Fruit fly (Drosophila melanogaster) whole organism, embryonic: Measurements from ENCODE around the gene RpS26.

Experiments used
- Abd-B ChIP-seq: fragments of 200-800 bp; sonication (Bioruptor generic); optimal IDR thresholded peaks from 2 replicates; lab custom pipeline; 2018; ENCODE audit warnings: missing biosample characterization, mild to moderate bottlenecking, missing genetic modification characterization, moderate library complexity
- Antp ChIP-seq: fragments of 200-800 bp; sonication (Bioruptor generic); optimal IDR thresholded peaks from 3 replicates; lab custom pipeline; 2016; ENCODE audit warnings: missing biosample characterization, missing genetic modification characterization
- CG11696 ChIP-seq: fragments of 200-800 bp; sonication (Bioruptor generic); IDR thresholded peaks from 2 replicates; pipeline ENCODE4 v1.3.6; 2022; ENCODE audit warnings: missing biosample characterization, missing genetic modification characterization
- CG12071 ChIP-seq: fragments of 200-800 bp; sonication (Bioruptor generic); optimal IDR thresholded peaks from 3 replicates; lab custom pipeline; 2018; ENCODE audit warnings: missing biosample characterization, mild to moderate bottlenecking, missing genetic modification characterization
- CG12299 ChIP-seq: fragments of 200-800 bp; sonication (Bioruptor generic); optimal IDR thresholded peaks from 2 replicates; lab custom pipeline; 2018; ENCODE audit warnings: missing biosample characterization, mild to moderate bottlenecking, missing genetic modification characterization
- CG14860 ChIP-seq: fragments of 200-800 bp; sonication (Bioruptor generic); IDR thresholded peaks from 3 replicates; pipeline ENCODE4 v1.3.6; 2022; ENCODE audit warnings: missing biosample characterization, missing genetic modification characterization; ENCODE audit not compliant: partially characterized antibody
- CG1529 ChIP-seq: fragments of 200-800 bp; sonication (Bioruptor generic); optimal IDR thresholded peaks from 3 replicates; lab custom pipeline; 2018; ENCODE audit warnings: missing biosample characterization, missing genetic modification characterization
- CG17568 ChIP-seq: fragments of 200-800 bp; sonication (Bioruptor generic); optimal IDR thresholded peaks from 2 replicates; lab custom pipeline; 2018; ENCODE audit warnings: missing biosample characterization, mild to moderate bottlenecking, missing genetic modification characterization, moderate library complexity
- CG17802 ChIP-seq: fragments of 200-800 bp; sonication (Bioruptor generic); optimal IDR thresholded peaks from 2 replicates; lab custom pipeline; 2018; ENCODE audit warnings: missing biosample characterization, mild to moderate bottlenecking, missing genetic modification characterization, moderate library complexity
- CG2889 ChIP-seq: fragments of 200-800 bp; sonication (Bioruptor generic); IDR thresholded peaks from 3 replicates; pipeline ENCODE4 v1.3.6; 2022; ENCODE audit warnings: missing biosample characterization, missing genetic modification characterization
- CG32532 ChIP-seq: fragments of 200-800 bp; sonication (Bioruptor generic); IDR thresholded peaks from 2 replicates; pipeline ENCODE4 v1.3.6; 2022; ENCODE audit warnings: missing biosample characterization, missing genetic modification characterization
- CG32767 ChIP-seq: fragments of 200-800 bp; sonication (Bioruptor generic); IDR thresholded peaks from 2 replicates; pipeline ENCODE4 v1.3.6; 2022; ENCODE audit warnings: missing biosample characterization, missing genetic modification characterization
- CG6254 ChIP-seq: fragments of 200-800 bp; sonication (Bioruptor generic); optimal IDR thresholded peaks from 3 replicates; lab custom pipeline; 2017; ENCODE audit warnings: mild to moderate bottlenecking, missing biosample characterization, missing genetic modification reagents, missing genetic modification characterization
- CG6791 ChIP-seq: fragments of 200-800 bp; sonication (Bioruptor generic); IDR thresholded peaks from 3 replicates; pipeline ENCODE4 v1.3.6; 2022; ENCODE audit warnings: missing biosample characterization, missing genetic modification characterization; ENCODE audit not compliant: partially characterized antibody
- CG6813 ChIP-seq: fragments of 200-800 bp; sonication (Bioruptor generic); optimal IDR thresholded peaks from 2 replicates; lab custom pipeline; 2017; ENCODE audit warnings: missing biosample characterization, missing genetic modification characterization, mild to moderate bottlenecking, moderate library complexity, missing genetic modification reagents
- CG7987 ChIP-seq: fragments of 200-800 bp; sonication (Bioruptor generic); optimal IDR thresholded peaks from 2 replicates; lab custom pipeline; 2018; ENCODE audit warnings: missing biosample characterization, mild to moderate bottlenecking, missing genetic modification characterization, moderate library complexity
- Deaf1 ChIP-seq: fragments of 200-800 bp; optimal IDR thresholded peaks from 3 replicates; lab custom pipeline; 2019; ENCODE audit warnings: missing biosample characterization, mild to moderate bottlenecking, missing genetic modification characterization, moderate library complexity
- Dref ChIP-seq: fragments of 200-800 bp; sonication (Bioruptor generic); IDR thresholded peaks from 2 replicates; pipeline ENCODE4 v1.3.6; 2022; ENCODE audit warnings: missing biosample characterization, missing genetic modification characterization
- Eip74EF ChIP-seq, 2 experiments: fragments of 200-800 bp in 1 of 2; fragments of >200 bp in 1 of 2; sonication (Bioruptor generic) in 1 of 2; optimal IDR thresholded peaks; 2 replicates each; lab custom pipeline; 2017 to 2019; ENCODE audit warnings: missing biosample characterization in 2 of 2, missing genetic modification characterization in 2 of 2, mild to moderate bottlenecking in 1 of 2, moderate library complexity in 1 of 2
- Fer3 ChIP-seq: fragments of 200-800 bp; sonication (Bioruptor generic); optimal IDR thresholded peaks from 2 replicates; lab custom pipeline; 2018; ENCODE audit warnings: missing biosample characterization, mild to moderate bottlenecking, missing genetic modification characterization, moderate library complexity
- Hey ChIP-seq: fragments of 200-800 bp; sonication (Bioruptor generic); optimal IDR thresholded peaks from 3 replicates; lab custom pipeline; 2018; ENCODE audit warnings: missing biosample characterization, mild to moderate bottlenecking, missing genetic modification characterization
- Hmr ChIP-seq: fragments of 200-800 bp; sonication (Bioruptor generic); optimal IDR thresholded peaks from 3 replicates; lab custom pipeline; 2017; ENCODE audit warnings: mild to moderate bottlenecking, missing biosample characterization, missing genetic modification reagents, missing genetic modification characterization
- Hr78 ChIP-seq, 2 experiments: fragments of 200-800 bp in 1 of 2; fragments of >200 bp in 1 of 2; sonication (Bioruptor generic) in 1 of 2; optimal IDR thresholded peaks; 2 replicates each; lab custom pipeline; 2017 to 2019; ENCODE audit warnings: missing biosample characterization in 2 of 2, missing genetic modification characterization in 2 of 2, mild to moderate bottlenecking in 1 of 2, moderate library complexity in 1 of 2
- Nf-YC ChIP-seq: fragments of 200-800 bp; optimal IDR thresholded peaks from 3 replicates; lab custom pipeline; 2019; ENCODE audit warnings: missing biosample characterization, mild to moderate bottlenecking, missing genetic modification characterization, moderate library complexity
- NfI ChIP-seq: fragments of 200-800 bp; sonication (Bioruptor generic); optimal IDR thresholded peaks from 3 replicates; lab custom pipeline; 2018; ENCODE audit warnings: missing biosample characterization, mild to moderate bottlenecking, missing genetic modification characterization, moderate library complexity
- Optix ChIP-seq: fragments of 200-800 bp; sonication (Bioruptor generic); IDR thresholded peaks from 3 replicates; pipeline ENCODE4 v1.3.6; 2022; ENCODE audit warnings: missing biosample characterization, missing genetic modification characterization
- Sin3A ChIP-seq: fragments of >200 bp; optimal IDR thresholded peaks from 2 replicates; lab custom pipeline; 2018
- Sry-β ChIP-seq: fragments of 200-800 bp; sonication (Bioruptor generic); optimal IDR thresholded peaks from 2 replicates; lab custom pipeline; 2018; ENCODE audit warnings: missing biosample characterization, mild to moderate bottlenecking, missing genetic modification characterization, moderate library complexity
- Stat92E ChIP-seq, 3 experiments: fragments of >200 bp in 2 of 3; fragments of 200-800 bp in 1 of 3; sonication (Bioruptor generic) in 1 of 3; optimal IDR thresholded peaks; 2 replicates each; lab custom pipeline; 2017 to 2019; ENCODE audit warnings: missing biosample characterization in 3 of 3, missing genetic modification characterization in 3 of 3, mild to moderate bottlenecking in 1 of 3, moderate library complexity in 1 of 3
- ara ChIP-seq: fragments of 200-800 bp; sonication (Bioruptor generic); IDR thresholded peaks from 2 replicates; pipeline ENCODE4 v1.3.6; 2022; ENCODE audit warnings: missing biosample characterization, missing genetic modification characterization
- crc ChIP-seq: fragments of 200-800 bp; sonication (Bioruptor generic); optimal IDR thresholded peaks from 2 replicates; lab custom pipeline; 2016; ENCODE audit warnings: missing biosample characterization, missing genetic modification characterization
- dmrt11E ChIP-seq: fragments of 200-800 bp; sonication (Bioruptor generic); optimal IDR thresholded peaks from 3 replicates; lab custom pipeline; 2018; ENCODE audit warnings: missing biosample characterization, mild to moderate bottlenecking, missing genetic modification characterization, moderate library complexity
- fd102C ChIP-seq: fragments of 200-800 bp; sonication (Bioruptor generic); optimal IDR thresholded peaks from 2 replicates; lab custom pipeline; 2018; ENCODE audit warnings: missing biosample characterization, mild to moderate bottlenecking, missing genetic modification characterization, moderate library complexity
- gce ChIP-seq: fragments of 200-800 bp; sonication (Bioruptor generic); IDR thresholded peaks from 3 replicates; pipeline ENCODE4 v1.3.6; 2022; ENCODE audit warnings: missing biosample characterization, missing genetic modification characterization
- gcm ChIP-seq: fragments of 200-800 bp; sonication (Bioruptor generic); optimal IDR thresholded peaks from 2 replicates; lab custom pipeline; 2019; ENCODE audit warnings: missing biosample characterization, mild to moderate bottlenecking, missing genetic modification characterization, moderate library complexity
- gcm2 ChIP-seq: fragments of 200-800 bp; sonication (Bioruptor generic); optimal IDR thresholded peaks from 2 replicates; lab custom pipeline; 2016; ENCODE audit warnings: missing biosample characterization, missing genetic modification characterization
- grn ChIP-seq: fragments of 200-800 bp; sonication (Bioruptor generic); optimal IDR thresholded peaks from 3 replicates; lab custom pipeline; 2017; ENCODE audit warnings: missing biosample characterization, missing genetic modification characterization
- gsb ChIP-seq: fragments of 200-800 bp; sonication (Bioruptor generic); IDR thresholded peaks from 2 replicates; pipeline ENCODE4 v1.3.6; 2022; ENCODE audit warnings: missing biosample characterization, missing genetic modification characterization
- hkb ChIP-seq, 2 experiments: fragments of 200-800 bp in 1 of 2; fragments of >200 bp in 1 of 2; sonication (Bioruptor generic) in 1 of 2; IDR thresholded peaks in 1 of 2; optimal IDR thresholded peaks in 1 of 2; 2 replicates each; pipeline versions ENCODE4 v1.3.6 to Lab custom; 2017 to 2022; ENCODE audit warnings: missing biosample characterization in 1 of 2, missing genetic modification characterization in 1 of 2
- jigr1 ChIP-seq: fragments of 200-800 bp; sonication (Bioruptor generic); IDR thresholded peaks from 3 replicates; pipeline ENCODE4 v1.3.6; 2022; ENCODE audit warnings: missing biosample characterization, missing genetic modification characterization
- kay ChIP-seq: fragments of 200-800 bp; sonication (Bioruptor generic); optimal IDR thresholded peaks from 2 replicates; lab custom pipeline; 2016; ENCODE audit warnings: missing biosample characterization, missing genetic modification characterization
- lmd ChIP-seq: fragments of 200-800 bp; sonication (Bioruptor generic); IDR thresholded peaks from 2 replicates; pipeline ENCODE4 v1.3.6; 2022; ENCODE audit warnings: missing biosample characterization, missing genetic modification characterization
- pb ChIP-seq: fragments of 200-800 bp; sonication (Bioruptor generic); optimal IDR thresholded peaks from 3 replicates; lab custom pipeline; 2016; ENCODE audit warnings: missing biosample characterization, missing genetic modification characterization
- peb ChIP-seq: fragments of 200-800 bp; sonication (Bioruptor generic); IDR thresholded peaks from 2 replicates; pipeline ENCODE4 v1.3.6; 2022; ENCODE audit warnings: missing biosample characterization, missing genetic modification characterization
- repo ChIP-seq: fragments of 200-800 bp; sonication (Bioruptor generic); optimal IDR thresholded peaks from 2 replicates; lab custom pipeline; 2016; ENCODE audit warnings: missing biosample characterization, missing genetic modification characterization
- stwl ChIP-seq: fragments of 200-800 bp; sonication (Bioruptor generic); optimal IDR thresholded peaks from 3 replicates; lab custom pipeline; 2018; ENCODE audit warnings: missing biosample characterization, mild to moderate bottlenecking, missing genetic modification characterization, moderate library complexity
- toy ChIP-seq: fragments of 200-800 bp; sonication (Bioruptor generic); IDR thresholded peaks from 2 replicates; pipeline ENCODE4 v1.3.6; 2022; ENCODE audit warnings: missing biosample characterization, missing genetic modification characterization
- usp ChIP-seq: fragments of >200 bp; optimal IDR thresholded peaks from 2 replicates; lab custom pipeline; 2017; ENCODE audit warnings: missing biosample characterization, missing genetic modification characterization

RpS26 gene

dm6 chr2L:18442903-18443608 lies at the start of gene RpS26 (continued):
- TF ChIP-seq gce (GFP tag; lab: Robert Waterston, UW) (no peak; the same call in 2 of the 3 replicates), repo (no peak), CG6813 (GFP tag; lab: Kevin White, UChicago) (no peak), CG12071 (no peak), Hmr (GFP tag; lab: Kevin White, UChicago) (no peak), Antp (GFP tag; lab: Kevin White, UChicago) (peak; percentile 52), gsb (no peak), Sin3A (lab: Kevin White, UChicago) (peak; percentile 95), Nf-YC (tag; lab: Kevin White, UChicago) (no peak), usp (GFP tag; lab: Kevin White, UChicago) (no peak), Deaf1 (tag; lab: Kevin White, UChicago) (no peak), NfI (GFP tag; lab: Kevin White, UChicago) (peak; percentile 59), CG6791 (GFP tag; lab: Robert Waterston, UW) (no peak), Hey (tag; lab: Kevin White, UChicago) (no peak), dmrt11E (tag; lab: Kevin White, UChicago) (peak; percentile 7), CG14860 (0 out of 3 replicates have a peak, but pooled peaks have one; percentile 12), CG6254 (GFP tag; lab: Kevin White, UChicago) (no peak), CG7987 (GFP tag; lab: Kevin White, UChicago) (peak; percentile 51), Hr78 (GFP tag; optimal IDR thresholded peaks at IDR 0.05; lab: Kevin White, UChicago) (no peak), CG11696 (GFP tag; lab: Robert Waterston, UW) (no peak), Optix (GFP tag; lab: Robert Waterston, UW) (no peak), CG17802 (peak; percentile 22), gcm2 (GFP tag; lab: Kevin White, UChicago) (no peak), Dref (GFP tag; lab: Robert Waterston, UW) (0 out of 2 replicates have a peak, but pooled peaks have one; percentile 31), Sry-β (GFP tag; lab: Kevin White, UChicago) (peak; percentile 88), grn (no peak), ara (no peak; the same call in 1 of the 2 replicates), jigr1 (no peak; the same call in 2 of the 3 replicates), crc (no peak), CG32767 (GFP tag; lab: Robert Waterston, UW) (no peak), fd102C (GFP tag; lab: Kevin White, UChicago) (no peak), CG17568 (GFP tag; lab: Kevin White, UChicago) (no peak), Fer3 (tag; lab: Kevin White, UChicago) (peak; percentile 48), lmd (GFP tag; lab: Robert Waterston, UW) (peak; percentile 61), CG1529 (GFP tag; lab: Kevin White, UChicago) (peak; percentile 17), Eip74EF (GFP tag; optimal IDR thresholded peaks at IDR 0.05; lab: Kevin White, UChicago) (no peak), CG12299 (tag; lab: Kevin White, UChicago) (peak; percentile 23), CG2889 (GFP tag; lab: Robert Waterston, UW) (0 out of 3 replicates have a peak, but pooled peaks have one; percentile 10), toy (GFP tag; lab: Robert Waterston, UW) (no peak; the same call in 1 of the 2 replicates), kay (GFP tag; lab: Kevin White, UChicago) (no peak), Stat92E (GFP tag; optimal IDR thresholded peaks at IDR 0.05; lab: Kevin White, UChicago) (peak in 1 of 3 experiments; percentile 65), pb (GFP tag; lab: Kevin White, UChicago) (no peak), hkb (optimal IDR thresholded peaks at IDR 0.05; lab: Kevin White, UChicago) (peak; percentile 83), hkb (GFP tag; IDR thresholded peaks at IDR 0.05; lab: Robert Waterston, UW) (peak; percentile 55), gcm (GFP tag; lab: Kevin White, UChicago) (no peak), CG32532 (GFP tag; lab: Robert Waterston, UW) (peak; percentile 61; the same call in 1 of the 2 replicates), peb (GFP tag; lab: Robert Waterston, UW) (no peak), Abd-B (GFP tag; lab: Kevin White, UChicago) (peak; percentile 57), stwl (tag; lab: Kevin White, UChicago) (peak; percentile 65)
